Worm (Caenorhabditis elegans) whole organism, late embryonic: ENCODE measurements around the gene F49E12.7.

ENCODE experiments used
- F13H6.1 ChIP-seq: sonication (generic microtip); optimal IDR thresholded peaks from 2 replicates; lab custom pipeline; 2016; ENCODE audit warnings: missing genetic modification characterization, missing compliant biosample characterization
- K09A11.1 ChIP-seq: sonication (generic microtip); optimal IDR thresholded peaks from 2 replicates; lab custom pipeline; 2017; ENCODE audit warnings: antibody characterized with exemption, mild to moderate bottlenecking, missing genetic modification characterization, missing compliant biosample characterization; ENCODE audit not compliant: insufficient read depth
- che-1 ChIP-seq: sonication (generic microtip); optimal IDR thresholded peaks from 2 replicates; lab custom pipeline; 2016; ENCODE audit warnings: mild to moderate bottlenecking, missing genetic modification characterization, missing compliant biosample characterization
- fkh-10 ChIP-seq: fragments of 150-350 bp; optimal IDR thresholded peaks from 2 replicates; lab custom pipeline; 2014; ENCODE audit warnings: missing biosample characterization, missing genetic modification reagents, missing genetic modification characterization
- hlh-30 ChIP-seq: sonication (generic microtip); optimal IDR thresholded peaks from 2 replicates; lab custom pipeline; 2017; ENCODE audit warnings: antibody characterized with exemption, missing genetic modification characterization, missing compliant biosample characterization; ENCODE audit not compliant: insufficient read depth
- odd-2 ChIP-seq: sonication (generic microtip); optimal IDR thresholded peaks from 2 replicates; lab custom pipeline; 2017; ENCODE audit warnings: antibody characterized with exemption, mild to moderate bottlenecking, missing genetic modification characterization, missing compliant biosample characterization
- syd-9 ChIP-seq: sonication (generic microtip); optimal IDR thresholded peaks from 2 replicates; lab custom pipeline; 2016; ENCODE audit warnings: mild to moderate bottlenecking, missing genetic modification characterization, moderate library complexity, missing compliant biosample characterization
- tbx-2 ChIP-seq: sonication (generic microtip); optimal IDR thresholded peaks from 2 replicates; lab custom pipeline; 2016; ENCODE audit warnings: missing genetic modification characterization, missing compliant biosample characterization
- ttx-3 ChIP-seq: sonication (generic microtip); optimal IDR thresholded peaks from 2 replicates; lab custom pipeline; 2016; ENCODE audit warnings: missing genetic modification reagents, missing genetic modification characterization, missing compliant biosample characterization
- unc-86 ChIP-seq: sonication (generic microtip); optimal IDR thresholded peaks from 2 replicates; lab custom pipeline; 2016; ENCODE audit warnings: missing genetic modification characterization, missing compliant biosample characterization

DNA sequence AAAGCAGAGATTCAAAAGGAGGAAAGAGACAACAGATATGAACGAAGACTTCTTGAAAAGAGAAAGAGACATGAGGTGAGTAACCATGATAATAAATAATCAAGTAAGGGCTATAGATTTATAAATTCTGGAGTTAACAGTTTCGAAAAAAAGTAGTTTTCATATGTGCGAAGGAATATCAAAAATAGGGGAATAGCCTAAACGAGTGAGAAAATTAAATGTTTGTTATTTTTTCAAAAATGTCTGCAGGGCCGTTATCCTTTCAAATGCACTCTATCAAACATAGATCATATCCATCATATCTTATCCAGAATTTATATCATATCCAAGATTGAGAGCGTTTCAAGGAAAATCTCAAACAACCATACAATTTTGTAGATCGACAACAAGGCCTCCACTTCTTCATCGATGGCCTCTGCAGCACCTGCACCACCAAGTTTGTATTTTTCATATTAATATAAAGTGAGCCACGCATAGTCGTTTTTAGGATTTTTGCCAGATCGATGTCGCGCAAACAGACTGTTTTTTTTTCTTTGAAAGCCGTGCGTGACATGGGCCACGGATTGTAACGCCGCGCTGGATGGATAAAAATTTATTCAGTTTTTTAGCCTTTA lies 24.9 kb upstream of the F49E12.7 start:
- TF ChIP-seq unc-86 (tag; lab: Kevin White, UChicago) (no peak), K09A11.1 (tag; lab: Kevin White, UChicago) (no peak), ttx-3 (no peak), odd-2 (tag; lab: Kevin White, UChicago) (no peak), fkh-10 (no peak), tbx-2 (tag; lab: Kevin White, UChicago) (no peak), che-1 (tag; lab: Kevin White, UChicago) (no peak), F13H6.1 (tag; lab: Kevin White, UChicago) (no peak), syd-9 (no peak), hlh-30 (no peak)
